Fruit fly (Drosophila melanogaster) whole organism, embryonic: ENCODE results near the gene SmydA-9.
A peak's percentile ranks its signal among the peaks of the same experiment; 100 is the strongest.

ENCODE experiments used
- Bteb2 ChIP-seq: fragments of 200-800 bp; sonication (Bioruptor generic); optimal IDR thresholded peaks from 2 replicates; lab custom pipeline; 2016; ENCODE audit warnings: missing biosample characterization, missing genetic modification characterization
- C15 ChIP-seq: fragments of 200-800 bp; sonication (Bioruptor generic); IDR thresholded peaks from 3 replicates; pipeline ENCODE4 v1.3.6; 2022; ENCODE audit warnings: missing biosample characterization, missing genetic modification characterization
- CG11456 ChIP-seq: fragments of 200-800 bp; sonication (Bioruptor generic); IDR thresholded peaks from 3 replicates; pipeline ENCODE4 v1.3.6; 2022; ENCODE audit warnings: missing biosample characterization, missing genetic modification characterization
- CG11504 ChIP-seq: fragments of 200-800 bp; sonication (Bioruptor generic); optimal IDR thresholded peaks from 3 replicates; lab custom pipeline; 2019; ENCODE audit warnings: missing biosample characterization, mild to moderate bottlenecking, missing genetic modification characterization, moderate library complexity
- CG12391 ChIP-seq: fragments of 200-800 bp; sonication (Bioruptor generic); optimal IDR thresholded peaks from 3 replicates; lab custom pipeline; 2018; ENCODE audit warnings: missing biosample characterization, mild to moderate bottlenecking, missing genetic modification characterization, moderate library complexity
- CG12769 ChIP-seq: fragments of 200-800 bp; sonication (Bioruptor generic); optimal IDR thresholded peaks from 2 replicates; lab custom pipeline; 2019; ENCODE audit warnings: missing biosample characterization, mild to moderate bottlenecking, missing genetic modification characterization, moderate library complexity
- CG1529 ChIP-seq: fragments of 200-800 bp; sonication (Bioruptor generic); optimal IDR thresholded peaks from 3 replicates; lab custom pipeline; 2018; ENCODE audit warnings: missing biosample characterization, missing genetic modification characterization
- CG18599 ChIP-seq: fragments of 200-800 bp; sonication (Bioruptor generic); optimal IDR thresholded peaks from 3 replicates; lab custom pipeline; 2017; ENCODE audit warnings: missing biosample characterization, missing genetic modification characterization, mild to moderate bottlenecking, moderate library complexity, missing genetic modification reagents
- CG3163 ChIP-seq: fragments of 200-800 bp; sonication (Bioruptor generic); optimal IDR thresholded peaks from 3 replicates; lab custom pipeline; 2016; ENCODE audit warnings: missing biosample characterization, missing genetic modification characterization
- CG33213 ChIP-seq: fragments of 200-800 bp; sonication (Bioruptor generic); optimal IDR thresholded peaks from 3 replicates; lab custom pipeline; 2016; ENCODE audit warnings: missing biosample characterization, missing genetic modification characterization
- CG33557 ChIP-seq: fragments of 200-800 bp; sonication (Bioruptor generic); optimal IDR thresholded peaks from 2 replicates; lab custom pipeline; 2019; ENCODE audit warnings: missing biosample characterization, mild to moderate bottlenecking, missing genetic modification characterization, moderate library complexity
- CG42726 ChIP-seq: fragments of 200-800 bp; sonication (Bioruptor generic); IDR thresholded peaks from 2 replicates; pipeline ENCODE4 v1.3.6; 2022; ENCODE audit warnings: missing biosample characterization, missing genetic modification characterization; ENCODE audit not compliant: partially characterized antibody
- CG4820 ChIP-seq: fragments of 200-800 bp; sonication (Bioruptor generic); optimal IDR thresholded peaks from 3 replicates; lab custom pipeline; 2016; ENCODE audit warnings: missing biosample characterization, missing genetic modification characterization
- CG6254 ChIP-seq: fragments of 200-800 bp; sonication (Bioruptor generic); optimal IDR thresholded peaks from 3 replicates; lab custom pipeline; 2017; ENCODE audit warnings: mild to moderate bottlenecking, missing biosample characterization, missing genetic modification reagents, missing genetic modification characterization
- CG6791 ChIP-seq: fragments of 200-800 bp; sonication (Bioruptor generic); IDR thresholded peaks from 3 replicates; pipeline ENCODE4 v1.3.6; 2022; ENCODE audit warnings: missing biosample characterization, missing genetic modification characterization; ENCODE audit not compliant: partially characterized antibody
- CG7963 ChIP-seq: fragments of 200-800 bp; sonication (Bioruptor generic); IDR thresholded peaks from 3 replicates; pipeline ENCODE4 v1.3.6; 2022; ENCODE audit warnings: missing biosample characterization, missing genetic modification characterization; ENCODE audit not compliant: partially characterized antibody
- CG9437 ChIP-seq: fragments of 200-800 bp; sonication (Bioruptor generic); optimal IDR thresholded peaks from 2 replicates; lab custom pipeline; 2018; ENCODE audit warnings: missing biosample characterization, mild to moderate bottlenecking, missing genetic modification characterization
- CTCF ChIP-seq: fragments of 200-800 bp; sonication (Bioruptor generic); optimal IDR thresholded peaks from 2 replicates; lab custom pipeline; 2017; ENCODE audit warnings: missing biosample characterization, mild to moderate bottlenecking, missing genetic modification characterization, moderate library complexity
- Dll ChIP-seq: fragments of 200-800 bp; sonication (Bioruptor generic); IDR thresholded peaks from 4 replicates; pipeline ENCODE4 v1.3.6; 2022; ENCODE audit warnings: missing biosample characterization, missing genetic modification characterization; ENCODE audit not compliant: partially characterized antibody
- Eip74EF ChIP-seq, 2 experiments: fragments of 200-800 bp in 1 of 2; fragments of >200 bp in 1 of 2; sonication (Bioruptor generic) in 1 of 2; optimal IDR thresholded peaks; 2 replicates each; lab custom pipeline; 2017 to 2019; ENCODE audit warnings: missing biosample characterization in 2 of 2, missing genetic modification characterization in 2 of 2, mild to moderate bottlenecking in 1 of 2, moderate library complexity in 1 of 2
- Elba2 ChIP-seq: fragments of 200-800 bp; sonication (Bioruptor generic); optimal IDR thresholded peaks from 3 replicates; lab custom pipeline; 2016; ENCODE audit warnings: missing biosample characterization, missing genetic modification characterization
- HLH4C ChIP-seq: fragments of 200-800 bp; sonication (Bioruptor generic); IDR thresholded peaks from 3 replicates; pipeline ENCODE4 v1.3.6; 2022; ENCODE audit warnings: missing biosample characterization, missing genetic modification characterization; ENCODE audit not compliant: partially characterized antibody
- HLH54F ChIP-seq: fragments of 200-800 bp; sonication (Bioruptor generic); optimal IDR thresholded peaks from 3 replicates; lab custom pipeline; 2016; ENCODE audit warnings: missing biosample characterization, missing genetic modification characterization
- HmgZ ChIP-seq: fragments of 200-800 bp; sonication (Bioruptor generic); optimal IDR thresholded peaks from 2 replicates; lab custom pipeline; 2018; ENCODE audit warnings: missing biosample characterization, mild to moderate bottlenecking, missing genetic modification characterization
- Hmx ChIP-seq: fragments of 200-800 bp; sonication (Bioruptor generic); optimal IDR thresholded peaks from 2 replicates; lab custom pipeline; 2016; ENCODE audit warnings: missing biosample characterization, missing genetic modification characterization
- Hr39 ChIP-seq: fragments of >200 bp; optimal IDR thresholded peaks from 2 replicates; lab custom pipeline; 2017
- Lpt ChIP-seq: fragments of >200 bp; optimal IDR thresholded peaks from 2 replicates; lab custom pipeline; 2018; ENCODE audit warnings: missing biosample characterization, missing genetic modification characterization
- Opbp ChIP-seq: fragments of 200-800 bp; sonication (Bioruptor generic); IDR thresholded peaks from 3 replicates; pipeline ENCODE4 v1.3.6; 2022; ENCODE audit warnings: missing biosample characterization, missing genetic modification characterization; ENCODE audit not compliant: partially characterized antibody
- Sin3A ChIP-seq: fragments of >200 bp; optimal IDR thresholded peaks from 2 replicates; lab custom pipeline; 2018
- Six4 ChIP-seq: fragments of 200-800 bp; sonication (Bioruptor generic); optimal IDR thresholded peaks from 2 replicates; lab custom pipeline; 2016; ENCODE audit warnings: missing biosample characterization, missing genetic modification characterization
- Tbp ChIP-seq: fragments of >200 bp; optimal IDR thresholded peaks from 2 replicates; lab custom pipeline; 2018; ENCODE audit warnings: missing biosample characterization, missing genetic modification characterization
- br ChIP-seq: fragments of >200 bp; optimal IDR thresholded peaks from 2 replicates; lab custom pipeline; 2017
- ci ChIP-seq: fragments of 200-800 bp; sonication (Bioruptor generic); IDR thresholded peaks from 3 replicates; pipeline ENCODE4 v1.3.6; 2022; ENCODE audit warnings: missing biosample characterization, missing genetic modification characterization
- disco-r ChIP-seq: fragments of 200-800 bp; sonication (Bioruptor generic); optimal IDR thresholded peaks from 2 replicates; lab custom pipeline; 2016; ENCODE audit warnings: missing biosample characterization, missing genetic modification characterization
- ems ChIP-seq: fragments of 200-800 bp; sonication (Bioruptor generic); optimal IDR thresholded peaks from 3 replicates; lab custom pipeline; 2016; ENCODE audit warnings: missing biosample characterization, missing genetic modification characterization
- fru ChIP-seq: fragments of >200 bp; optimal IDR thresholded peaks from 2 replicates; lab custom pipeline; 2017
- lov ChIP-seq, 2 experiments: fragments of 200-800 bp in 1 of 2; fragments of >200 bp in 1 of 2; sonication (Bioruptor generic) in 1 of 2; IDR thresholded peaks in 1 of 2; optimal IDR thresholded peaks in 1 of 2; 2 replicates in 1 of 2; 3 replicates in 1 of 2; pipeline versions ENCODE4 v1.3.6 to Lab custom; 2017 to 2022; ENCODE audit warnings: missing biosample characterization in 1 of 2, missing genetic modification characterization in 1 of 2
- luna ChIP-seq: fragments of 200-800 bp; sonication (Bioruptor generic); optimal IDR thresholded peaks from 2 replicates; lab custom pipeline; 2016; ENCODE audit warnings: missing biosample characterization, missing genetic modification characterization
- pb ChIP-seq: fragments of 200-800 bp; sonication (Bioruptor generic); optimal IDR thresholded peaks from 3 replicates; lab custom pipeline; 2016; ENCODE audit warnings: missing biosample characterization, missing genetic modification characterization
- pfk ChIP-seq: fragments of 200-800 bp; sonication (Bioruptor generic); optimal IDR thresholded peaks from 2 replicates; lab custom pipeline; 2018; ENCODE audit warnings: missing biosample characterization, mild to moderate bottlenecking, missing genetic modification characterization, moderate library complexity
- pho ChIP-seq: fragments of 200-800 bp; sonication (Bioruptor generic); optimal IDR thresholded peaks from 2 replicates; lab custom pipeline; 2016; ENCODE audit warnings: missing biosample characterization, missing genetic modification characterization
- prd ChIP-seq, 3 experiments: fragments of >200 bp in 2 of 3; fragments of 200-800 bp in 1 of 3; sonication (Bioruptor generic) in 1 of 3; optimal IDR thresholded peaks in 2 of 3; IDR thresholded peaks in 1 of 3; 2 replicates in 2 of 3; 3 replicates in 1 of 3; pipeline versions ENCODE4 v1.3.6 to Lab custom; 2017 to 2022; ENCODE audit warnings: missing biosample characterization in 1 of 3, missing genetic modification characterization in 1 of 3
- schlank ChIP-seq: fragments of 200-800 bp; sonication (Bioruptor generic); optimal IDR thresholded peaks from 2 replicates; lab custom pipeline; 2018; ENCODE audit warnings: missing biosample characterization, mild to moderate bottlenecking, missing genetic modification characterization
- sd ChIP-seq: fragments of 200-800 bp; sonication (Bioruptor generic); optimal IDR thresholded peaks from 3 replicates; lab custom pipeline; 2018; ENCODE audit warnings: missing biosample characterization, mild to moderate bottlenecking, missing genetic modification characterization, moderate library complexity
- stc ChIP-seq: fragments of 200-800 bp; sonication (Bioruptor generic); IDR thresholded peaks from 2 replicates; pipeline ENCODE4 v1.3.6; 2022; ENCODE audit warnings: missing biosample characterization, missing genetic modification characterization
- toy ChIP-seq: fragments of 200-800 bp; sonication (Bioruptor generic); IDR thresholded peaks from 2 replicates; pipeline ENCODE4 v1.3.6; 2022; ENCODE audit warnings: missing biosample characterization, missing genetic modification characterization
- ttk ChIP-seq: fragments of 200-800 bp; sonication (Bioruptor generic); IDR thresholded peaks from 2 replicates; pipeline ENCODE4 v2.1.2; 2022; ENCODE audit warnings: missing biosample characterization, missing genetic modification characterization
- unc-4 ChIP-seq: fragments of 200-800 bp; sonication (Bioruptor generic); IDR thresholded peaks from 2 replicates; pipeline ENCODE4 v1.3.6; 2022; ENCODE audit warnings: missing biosample characterization, missing genetic modification characterization; ENCODE audit not compliant: partially characterized antibody
- unpg ChIP-seq: fragments of 200-800 bp; sonication (Bioruptor generic); optimal IDR thresholded peaks from 3 replicates; lab custom pipeline; 2018; ENCODE audit warnings: missing biosample characterization, mild to moderate bottlenecking, missing genetic modification characterization, moderate library complexity
- usp ChIP-seq: fragments of >200 bp; optimal IDR thresholded peaks from 2 replicates; lab custom pipeline; 2017; ENCODE audit warnings: missing biosample characterization, missing genetic modification characterization
- z ChIP-seq: fragments of 200-800 bp; sonication (Bioruptor generic); IDR thresholded peaks from 3 replicates; pipeline ENCODE4 v1.3.6; 2022; ENCODE audit warnings: missing biosample characterization, missing genetic modification characterization

Gene SmydA-9

DNA sequence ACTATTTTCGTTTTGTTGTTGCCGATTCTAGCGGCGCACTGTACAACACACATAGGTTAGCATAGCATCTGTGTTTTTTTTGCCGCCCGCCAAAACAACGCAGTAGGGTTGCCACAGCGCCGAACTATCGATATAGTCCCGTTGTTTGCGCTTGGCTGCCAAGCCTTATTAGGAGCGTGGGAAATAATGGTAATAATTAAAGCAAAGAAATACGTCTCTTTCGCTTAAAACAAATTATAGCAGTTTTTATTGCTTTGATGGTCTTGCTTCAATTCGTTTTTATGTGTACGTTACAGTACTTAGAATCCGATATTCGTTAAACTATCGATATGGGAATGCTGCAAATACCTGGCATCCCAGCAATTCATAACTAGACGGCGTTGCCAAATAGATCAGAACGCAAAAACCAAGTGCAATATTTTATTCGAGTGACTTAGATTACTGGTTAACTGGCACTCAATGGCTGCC is 32.8 kb upstream of the SmydA-9 start, which contains the start of the genes mxc and Larp7 (continued):
- TF ChIP-seq CG12769 (tag; lab: Kevin White, UChicago) (no peak), CTCF (GFP tag; lab: Kevin White, UChicago) (peak; percentile 11), Six4 (GFP tag; lab: Kevin White, UChicago) (peak; percentile 42), HLH4C (GFP tag; lab: Robert Waterston, UW) (peak; percentile 80), CG33557 (peak; percentile 58), ci (0 out of 3 replicates have a peak, but pooled peaks have one; percentile 51), unpg (GFP tag; lab: Kevin White, UChicago) (no peak), CG3163 (GFP tag; lab: Kevin White, UChicago) (peak; percentile 32), Hr39 (lab: Kevin White, UChicago) (no peak), usp (GFP tag; lab: Kevin White, UChicago) (no peak), CG11504 (tag; lab: Kevin White, UChicago) (no peak), CG6791 (GFP tag; lab: Robert Waterston, UW) (peak; percentile 70; the same call in 2 of the 3 replicates), CG4820 (peak; percentile 41), luna (no peak), CG33213 (peak; percentile 48), Lpt (GFP tag; lab: Kevin White, UChicago) (no peak), CG11456 (GFP tag; lab: Robert Waterston, UW) (0 out of 3 replicates have a peak, but pooled peaks have one; percentile 44), pfk (no peak), ttk (GFP tag; lab: Robert Waterston, UW) (no peak), CG1529 (GFP tag; lab: Kevin White, UChicago) (no peak), Elba2 (GFP tag; lab: Kevin White, UChicago) (peak; percentile 82), Tbp (GFP tag; lab: Kevin White, UChicago) (no peak), Eip74EF (GFP tag; optimal IDR thresholded peaks at IDR 0.05; lab: Kevin White, UChicago) (no peak), unc-4 (peak; percentile 92), pho (GFP tag; lab: Kevin White, UChicago) (peak; percentile 70), br (lab: Kevin White, UChicago) (no peak), lov (optimal IDR thresholded peaks at IDR 0.05; lab: Kevin White, UChicago) (no peak), lov (GFP tag; IDR thresholded peaks at IDR 0.05; lab: Robert Waterston, UW) (no peak), CG6254 (GFP tag; lab: Kevin White, UChicago) (no peak), z (no peak), pb (GFP tag; lab: Kevin White, UChicago) (peak; percentile 0), HmgZ (tag; lab: Kevin White, UChicago) (peak; percentile 77), Sin3A (lab: Kevin White, UChicago) (peak; percentile 98), stc (GFP tag; lab: Robert Waterston, UW) (peak; percentile 16; the same call in 1 of the 2 replicates), CG18599 (GFP tag; lab: Kevin White, UChicago) (no peak), Bteb2 (GFP tag; lab: Kevin White, UChicago) (peak; percentile 53), CG7963 (GFP tag; lab: Robert Waterston, UW) (no peak), sd (no peak), schlank (tag; lab: Kevin White, UChicago) (no peak), toy (GFP tag; lab: Robert Waterston, UW) (no peak), CG12391 (peak; percentile 65), disco-r (GFP tag; lab: Kevin White, UChicago) (no peak), HLH54F (GFP tag; lab: Kevin White, UChicago) (peak; percentile 79), fru (lab: Kevin White, UChicago) (no peak), CG9437 (peak; percentile 44), Hmx (GFP tag; lab: Kevin White, UChicago) (peak; percentile 40), CG42726 (GFP tag; lab: Robert Waterston, UW) (no peak), Dll (GFP tag; lab: Robert Waterston, UW) (peak; percentile 93), ems (GFP tag; lab: Kevin White, UChicago) (peak; percentile 37), Opbp (GFP tag; lab: Robert Waterston, UW) (peak; percentile 71; the same call in 2 of the 3 replicates), C15 (GFP tag; lab: Robert Waterston, UW) (no peak), prd (optimal IDR thresholded peaks at IDR 0.05; lab: Kevin White, UChicago) (no peak), prd (GFP tag; IDR thresholded peaks at IDR 0.05; lab: Robert Waterston, UW) (peak; percentile 73; the same call in 2 of the 3 replicates)
